Fruit fly (Drosophila melanogaster) whole organism, embryonic: Measurements from ENCODE around the gene CG3339.

Experiments used
- B-H1 ChIP-seq: fragments of 200-800 bp; sonication (Bioruptor generic); IDR thresholded peaks from 3 replicates; pipeline ENCODE4 v1.3.6; 2022; ENCODE audit warnings: missing biosample characterization, missing genetic modification characterization
- CG10654 ChIP-seq: fragments of 200-800 bp; sonication (Bioruptor generic); optimal IDR thresholded peaks from 2 replicates; lab custom pipeline; 2016; ENCODE audit warnings: missing biosample characterization, missing genetic modification characterization
- CG11504 ChIP-seq: fragments of 200-800 bp; sonication (Bioruptor generic); optimal IDR thresholded peaks from 3 replicates; lab custom pipeline; 2019; ENCODE audit warnings: missing biosample characterization, mild to moderate bottlenecking, missing genetic modification characterization, moderate library complexity
- CG12391 ChIP-seq: fragments of 200-800 bp; sonication (Bioruptor generic); optimal IDR thresholded peaks from 3 replicates; lab custom pipeline; 2018; ENCODE audit warnings: missing biosample characterization, mild to moderate bottlenecking, missing genetic modification characterization, moderate library complexity
- CG12769 ChIP-seq: fragments of 200-800 bp; sonication (Bioruptor generic); optimal IDR thresholded peaks from 2 replicates; lab custom pipeline; 2019; ENCODE audit warnings: missing biosample characterization, mild to moderate bottlenecking, missing genetic modification characterization, moderate library complexity
- CG14965 ChIP-seq: fragments of 200-800 bp; sonication (Bioruptor generic); optimal IDR thresholded peaks from 2 replicates; lab custom pipeline; 2016; ENCODE audit warnings: missing biosample characterization, missing genetic modification characterization, borderline replicate concordance
- CG15073 ChIP-seq: fragments of 200-800 bp; sonication (Bioruptor generic); optimal IDR thresholded peaks from 2 replicates; lab custom pipeline; 2016; ENCODE audit warnings: missing biosample characterization, missing genetic modification characterization
- CG15601 ChIP-seq: fragments of 200-800 bp; sonication (Bioruptor generic); optimal IDR thresholded peaks from 3 replicates; lab custom pipeline; 2019; ENCODE audit warnings: missing biosample characterization, mild to moderate bottlenecking, missing genetic modification characterization, moderate library complexity
- CG1647 ChIP-seq: fragments of 200-800 bp; sonication (Bioruptor generic); optimal IDR thresholded peaks from 3 replicates; lab custom pipeline; 2016; ENCODE audit warnings: missing biosample characterization, missing genetic modification characterization
- CG17829 ChIP-seq: fragments of 200-800 bp; optimal IDR thresholded peaks from 2 replicates; lab custom pipeline; 2019; ENCODE audit warnings: missing biosample characterization, mild to moderate bottlenecking, missing genetic modification characterization, moderate library complexity
- CG18011 ChIP-seq: fragments of 200-800 bp; sonication (Bioruptor generic); optimal IDR thresholded peaks from 2 replicates; lab custom pipeline; 2017; ENCODE audit warnings: missing biosample characterization, missing genetic modification characterization, mild to moderate bottlenecking, moderate library complexity, missing genotype
- CG2202 ChIP-seq: fragments of 200-800 bp; sonication (Bioruptor generic); optimal IDR thresholded peaks from 2 replicates; lab custom pipeline; 2018; ENCODE audit warnings: missing biosample characterization, mild to moderate bottlenecking, missing genetic modification characterization
- CG32772 ChIP-seq: fragments of 200-800 bp; sonication (Bioruptor generic); IDR thresholded peaks from 2 replicates; pipeline ENCODE4 v1.3.6; 2022; ENCODE audit warnings: missing biosample characterization, missing genetic modification characterization
- CG3281 ChIP-seq: fragments of 200-800 bp; sonication (Bioruptor generic); optimal IDR thresholded peaks from 3 replicates; lab custom pipeline; 2017; ENCODE audit warnings: missing biosample characterization, mild to moderate bottlenecking, missing genetic modification characterization
- CG33213 ChIP-seq: fragments of 200-800 bp; sonication (Bioruptor generic); optimal IDR thresholded peaks from 3 replicates; lab custom pipeline; 2016; ENCODE audit warnings: missing biosample characterization, missing genetic modification characterization
- CG3847 ChIP-seq: fragments of 200-800 bp; sonication (Bioruptor generic); IDR thresholded peaks from 2 replicates; pipeline ENCODE4 v1.3.6; 2022; ENCODE audit warnings: missing biosample characterization, missing genetic modification characterization
- CG7556 ChIP-seq: fragments of 200-800 bp; sonication (Bioruptor generic); optimal IDR thresholded peaks from 2 replicates; lab custom pipeline; 2017; ENCODE audit warnings: missing biosample characterization, mild to moderate bottlenecking, missing genetic modification characterization
- CG7839 ChIP-seq: fragments of 200-800 bp; sonication (Bioruptor generic); optimal IDR thresholded peaks from 3 replicates; lab custom pipeline; 2018; ENCODE audit warnings: missing biosample characterization, mild to moderate bottlenecking, missing genetic modification characterization, moderate library complexity
- CG8089 ChIP-seq: fragments of 200-800 bp; sonication (Bioruptor generic); optimal IDR thresholded peaks from 3 replicates; lab custom pipeline; 2016; ENCODE audit warnings: missing biosample characterization, missing genetic modification characterization
- CG9797 ChIP-seq: fragments of 200-800 bp; sonication (Bioruptor generic); optimal IDR thresholded peaks from 3 replicates; lab custom pipeline; 2018; ENCODE audit warnings: missing biosample characterization, mild to moderate bottlenecking, missing genetic modification characterization
- CTCF ChIP-seq: fragments of 200-800 bp; sonication (Bioruptor generic); optimal IDR thresholded peaks from 2 replicates; lab custom pipeline; 2017; ENCODE audit warnings: missing biosample characterization, mild to moderate bottlenecking, missing genetic modification characterization, moderate library complexity
- Dfd ChIP-seq, 2 experiments: fragments of >200 bp; optimal IDR thresholded peaks; 2 replicates each; lab custom pipeline; 2017; ENCODE audit warnings: missing biosample characterization in 2 of 2, missing genetic modification characterization in 2 of 2
- Fer2 ChIP-seq: fragments of 200-800 bp; sonication (Bioruptor generic); optimal IDR thresholded peaks from 2 replicates; lab custom pipeline; 2018; ENCODE audit warnings: missing biosample characterization, mild to moderate bottlenecking, missing genetic modification characterization, moderate library complexity
- Fer3 ChIP-seq: fragments of 200-800 bp; sonication (Bioruptor generic); optimal IDR thresholded peaks from 2 replicates; lab custom pipeline; 2018; ENCODE audit warnings: missing biosample characterization, mild to moderate bottlenecking, missing genetic modification characterization, moderate library complexity
- Gsc ChIP-seq: fragments of 200-800 bp; sonication (Bioruptor generic); IDR thresholded peaks from 2 replicates; pipeline ENCODE4 v1.3.6; 2022; ENCODE audit warnings: missing biosample characterization, missing genetic modification characterization
- H2.0 ChIP-seq: fragments of 200-800 bp; sonication (Bioruptor generic); IDR thresholded peaks from 2 replicates; pipeline ENCODE4 v1.3.6; 2022; ENCODE audit warnings: missing biosample characterization, missing genetic modification characterization
- HHEX ChIP-seq: fragments of 200-800 bp; sonication (Bioruptor generic); optimal IDR thresholded peaks from 3 replicates; lab custom pipeline; 2017; ENCODE audit warnings: missing biosample characterization, mild to moderate bottlenecking, missing genetic modification characterization, missing genetic modification reagents
- HLH4C ChIP-seq: fragments of 200-800 bp; sonication (Bioruptor generic); IDR thresholded peaks from 3 replicates; pipeline ENCODE4 v1.3.6; 2022; ENCODE audit warnings: missing biosample characterization, missing genetic modification characterization; ENCODE audit not compliant: partially characterized antibody
- HmgD ChIP-seq: fragments of 200-800 bp; sonication (Bioruptor generic); optimal IDR thresholded peaks from 3 replicates; lab custom pipeline; 2016; ENCODE audit warnings: missing biosample characterization, missing genetic modification characterization
- Lhr ChIP-seq: fragments of 200-800 bp; sonication (Bioruptor generic); optimal IDR thresholded peaks from 3 replicates; lab custom pipeline; 2017; ENCODE audit warnings: mild to moderate bottlenecking, missing biosample characterization, missing genetic modification reagents, missing genetic modification characterization
- Max ChIP-seq: fragments of 200-800 bp; sonication (Bioruptor generic); optimal IDR thresholded peaks from 2 replicates; lab custom pipeline; 2016; ENCODE audit warnings: missing biosample characterization, mild to moderate bottlenecking, missing genetic modification characterization
- Stat92E ChIP-seq, 3 experiments: fragments of >200 bp in 2 of 3; fragments of 200-800 bp in 1 of 3; sonication (Bioruptor generic) in 1 of 3; optimal IDR thresholded peaks; 2 replicates each; lab custom pipeline; 2017 to 2019; ENCODE audit warnings: missing biosample characterization in 3 of 3, missing genetic modification characterization in 3 of 3, mild to moderate bottlenecking in 1 of 3, moderate library complexity in 1 of 3
- Usf ChIP-seq: fragments of 200-800 bp; sonication (Bioruptor generic); optimal IDR thresholded peaks from 2 replicates; lab custom pipeline; 2017; ENCODE audit warnings: missing genotype, missing biosample characterization, missing genetic modification characterization
- al ChIP-seq: fragments of 200-800 bp; sonication (Bioruptor generic); IDR thresholded peaks from 2 replicates; pipeline ENCODE4 v1.3.6; 2022; ENCODE audit warnings: missing biosample characterization, missing genetic modification characterization
- bab2 ChIP-seq: fragments of 200-800 bp; sonication (Bioruptor generic); optimal IDR thresholded peaks from 2 replicates; lab custom pipeline; 2016; ENCODE audit warnings: missing biosample characterization, missing genetic modification characterization
- cas ChIP-seq: fragments of 200-800 bp; sonication (Bioruptor generic); IDR thresholded peaks from 2 replicates; pipeline ENCODE4 v1.3.6; 2022; ENCODE audit warnings: missing biosample characterization, missing genetic modification characterization
- da ChIP-seq: fragments of 200-800 bp; sonication (Bioruptor generic); optimal IDR thresholded peaks from 2 replicates; lab custom pipeline; 2016; ENCODE audit warnings: missing biosample characterization, missing genetic modification characterization
- eyg ChIP-seq: fragments of 200-800 bp; sonication (Bioruptor generic); optimal IDR thresholded peaks from 3 replicates; lab custom pipeline; 2016; ENCODE audit warnings: missing biosample characterization, missing genetic modification characterization
- fd64A ChIP-seq: fragments of 200-800 bp; sonication (Bioruptor generic); optimal IDR thresholded peaks from 3 replicates; lab custom pipeline; 2018; ENCODE audit warnings: missing biosample characterization, mild to moderate bottlenecking, missing genetic modification characterization
- fd96Cb ChIP-seq: fragments of 200-800 bp; sonication (Bioruptor generic); optimal IDR thresholded peaks from 2 replicates; lab custom pipeline; 2018; ENCODE audit warnings: missing biosample characterization, mild to moderate bottlenecking, missing genetic modification characterization, moderate library complexity
- gsb ChIP-seq: fragments of 200-800 bp; sonication (Bioruptor generic); IDR thresholded peaks from 2 replicates; pipeline ENCODE4 v1.3.6; 2022; ENCODE audit warnings: missing biosample characterization, missing genetic modification characterization
- gsb-n ChIP-seq: fragments of 200-800 bp; sonication (Bioruptor generic); optimal IDR thresholded peaks from 3 replicates; lab custom pipeline; 2018; ENCODE audit warnings: missing biosample characterization, mild to moderate bottlenecking, missing genetic modification characterization
- hb ChIP-seq: fragments of 200-800 bp; sonication (Bioruptor generic); IDR thresholded peaks from 3 replicates; pipeline ENCODE4 v1.3.6; 2022; ENCODE audit warnings: missing biosample characterization, missing genetic modification characterization; ENCODE audit not compliant: partially characterized antibody
- jigr1 ChIP-seq: fragments of 200-800 bp; sonication (Bioruptor generic); IDR thresholded peaks from 3 replicates; pipeline ENCODE4 v1.3.6; 2022; ENCODE audit warnings: missing biosample characterization, missing genetic modification characterization
- lab ChIP-seq: fragments of 200-800 bp; sonication (Bioruptor generic); optimal IDR thresholded peaks from 3 replicates; lab custom pipeline; 2017; ENCODE audit warnings: missing biosample characterization, missing genetic modification characterization, mild to moderate bottlenecking, moderate library complexity, missing genetic modification reagents
- lov ChIP-seq, 2 experiments: fragments of 200-800 bp in 1 of 2; fragments of >200 bp in 1 of 2; sonication (Bioruptor generic) in 1 of 2; IDR thresholded peaks in 1 of 2; optimal IDR thresholded peaks in 1 of 2; 2 replicates in 1 of 2; 3 replicates in 1 of 2; pipeline versions ENCODE4 v1.3.6 to Lab custom; 2017 to 2022; ENCODE audit warnings: missing biosample characterization in 1 of 2, missing genetic modification characterization in 1 of 2
- maf-S ChIP-seq: fragments of 200-800 bp; sonication (Bioruptor generic); optimal IDR thresholded peaks from 2 replicates; lab custom pipeline; 2016; ENCODE audit warnings: missing biosample characterization, missing genetic modification characterization
- mam ChIP-seq: fragments of 200-800 bp; sonication (Bioruptor generic); optimal IDR thresholded peaks from 3 replicates; lab custom pipeline; 2016; ENCODE audit warnings: missing biosample characterization, missing genetic modification characterization
- rib ChIP-seq: fragments of 200-800 bp; sonication (Bioruptor generic); IDR thresholded peaks from 2 replicates; pipeline ENCODE4 v1.3.6; 2022; ENCODE audit warnings: missing biosample characterization, missing genetic modification characterization
- sna ChIP-seq: fragments of 200-800 bp; sonication (Bioruptor generic); IDR thresholded peaks from 2 replicates; pipeline ENCODE4 v1.3.6; 2022; ENCODE audit warnings: missing biosample characterization, missing genetic modification characterization; ENCODE audit not compliant: partially characterized antibody
- zfh1 ChIP-seq: fragments of 200-800 bp; sonication (Bioruptor generic); IDR thresholded peaks from 3 replicates; pipeline ENCODE4 v1.3.6; 2022; ENCODE audit warnings: missing biosample characterization, missing genetic modification characterization

The CG3339 gene

DNA sequence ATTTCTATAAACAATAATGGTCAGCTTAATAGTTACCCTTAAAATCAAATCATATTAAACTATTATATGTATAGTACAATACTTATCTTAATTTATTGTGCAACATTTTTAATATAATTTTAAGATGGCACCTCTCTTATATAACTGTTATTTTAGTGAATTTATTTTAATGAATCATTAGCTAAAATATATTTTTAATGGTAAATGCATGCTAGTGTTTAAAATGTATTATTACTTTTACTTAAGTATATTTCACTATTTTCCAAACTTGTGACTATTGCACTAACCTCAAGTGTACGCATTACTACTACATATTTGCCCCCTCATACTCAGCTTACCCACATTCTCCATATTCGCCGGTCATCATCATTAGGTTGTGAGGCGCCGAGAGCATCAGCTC is 75.9 kb downstream of the CG3339 start (continued):
- no peak for TF ChIP-seq Usf (GFP tag; lab: Kevin White, UChicago)
- TF ChIP-seq B-H1 = no peak
- TF ChIP-seq CTCF (GFP tag; lab: Kevin White, UChicago) = peak; percentile 19
- TF ChIP-seq Lhr (GFP tag; lab: Kevin White, UChicago) = peak; percentile 42
- peak; percentile 46; the same call in 1 of the 3 replicates for TF ChIP-seq zfh1 (GFP tag; lab: Robert Waterston, UW)
- TF ChIP-seq CG18011 (GFP tag; lab: Kevin White, UChicago) = no peak
- peak; percentile 91 for TF ChIP-seq CG12391 (tag; lab: Kevin White, UChicago)
- no peak for TF ChIP-seq jigr1 (GFP tag; lab: Robert Waterston, UW)
- TF ChIP-seq Fer3 (tag; lab: Kevin White, UChicago) = peak; percentile 82
- TF ChIP-seq CG3281 (GFP tag; lab: Kevin White, UChicago) = peak; percentile 84
- TF ChIP-seq hb (GFP tag; lab: Robert Waterston, UW) = no peak
- no peak for TF ChIP-seq da
- TF ChIP-seq Fer2 (tag; lab: Kevin White, UChicago) = peak; percentile 21
- TF ChIP-seq gsb-n = peak; percentile 92
- TF ChIP-seq CG9797 (GFP tag; lab: Kevin White, UChicago) = no peak
- TF ChIP-seq CG12769 (tag; lab: Kevin White, UChicago) = peak; percentile 52
- TF ChIP-seq CG1647 = no peak
- TF ChIP-seq CG14965 (GFP tag; lab: Kevin White, UChicago) = no peak
- no peak for TF ChIP-seq gsb (GFP tag; lab: Robert Waterston, UW)
- no peak for TF ChIP-seq rib (GFP tag; lab: Robert Waterston, UW)
- TF ChIP-seq maf-S (GFP tag; lab: Kevin White, UChicago) = no peak
- TF ChIP-seq CG15601 (tag; lab: Kevin White, UChicago) = peak; percentile 88
- TF ChIP-seq Max (GFP tag; lab: Kevin White, UChicago) = peak; percentile 15
- peak; percentile 72 for TF ChIP-seq CG2202 (tag; lab: Kevin White, UChicago)
- TF ChIP-seq CG7839 (tag; lab: Kevin White, UChicago) = peak; percentile 92
- peak in 1 of 3 experiments; percentile 44 for TF ChIP-seq Stat92E (GFP tag; optimal IDR thresholded peaks at IDR 0.05; lab: Kevin White, UChicago)
- no peak for TF ChIP-seq sna (GFP tag; lab: Robert Waterston, UW)
- no peak for TF ChIP-seq CG15073 (GFP tag; lab: Kevin White, UChicago)
- TF ChIP-seq CG11504 (tag; lab: Kevin White, UChicago) = peak; percentile 94
- TF ChIP-seq CG32772 = peak; percentile 58; the same call in 1 of the 2 replicates
- TF ChIP-seq cas (GFP tag; lab: Robert Waterston, UW) = no peak
- peak; percentile 59 for TF ChIP-seq HHEX (GFP tag; lab: Kevin White, UChicago)
- no peak for TF ChIP-seq CG8089 (GFP tag; lab: Kevin White, UChicago)
- no peak for TF ChIP-seq HLH4C (GFP tag; lab: Robert Waterston, UW)
- no peak for TF ChIP-seq CG33213 (GFP tag; lab: Kevin White, UChicago)
- TF ChIP-seq Dfd (GFP tag; optimal IDR thresholded peaks at IDR 0.05; lab: Kevin White, UChicago) = no peak
- TF ChIP-seq mam (GFP tag; lab: Kevin White, UChicago) = no peak
- no peak for TF ChIP-seq Gsc
- no peak for TF ChIP-seq lov (optimal IDR thresholded peaks at IDR 0.05; lab: Kevin White, UChicago)
- TF ChIP-seq lov (GFP tag; IDR thresholded peaks at IDR 0.05; lab: Robert Waterston, UW) = no peak
- peak; percentile 78 for TF ChIP-seq fd96Cb (tag; lab: Kevin White, UChicago)
- TF ChIP-seq CG10654 (GFP tag; lab: Kevin White, UChicago) = peak; percentile 33
- TF ChIP-seq CG7556 (GFP tag; lab: Kevin White, UChicago) = peak; percentile 86
- peak; percentile 45 for TF ChIP-seq CG3847 (GFP tag; lab: Robert Waterston, UW)
- no peak for TF ChIP-seq eyg (GFP tag; lab: Kevin White, UChicago)
- peak; percentile 93 for TF ChIP-seq CG17829 (tag; lab: Kevin White, UChicago)
- TF ChIP-seq fd64A (GFP tag; lab: Kevin White, UChicago) = no peak
- no peak for TF ChIP-seq HmgD (GFP tag; lab: Kevin White, UChicago)
- TF ChIP-seq H2.0 (GFP tag; lab: Robert Waterston, UW) = peak; percentile 58
- peak; percentile 53; the same call in 1 of the 2 replicates for TF ChIP-seq al (GFP tag; lab: Robert Waterston, UW)
- peak; percentile 79 for TF ChIP-seq lab
- TF ChIP-seq bab2 = no peak
